Worm (Caenorhabditis elegans) whole organism, L1 larva: ENCODE results near the gene W06B4.1.

ENCODE experiments used
- C04F5.9 ChIP-seq: sonication (generic microtip); optimal IDR thresholded peaks from 2 replicates; lab custom pipeline; 2016; ENCODE audit warnings: missing genetic modification characterization, missing compliant biosample characterization
- C16A3.4 ChIP-seq: fragments of 150-350 bp; optimal IDR thresholded peaks from 2 replicates; lab custom pipeline; 2014; ENCODE audit warnings: missing biosample characterization, missing genetic modification characterization
- Y116A8C.19 ChIP-seq: sonication (generic microtip); optimal IDR thresholded peaks from 2 replicates; lab custom pipeline; 2016; ENCODE audit warnings: missing compliant biosample characterization, missing genetic modification characterization, borderline replicate concordance
- aha-1 ChIP-seq: fragments of 150-350 bp; optimal IDR thresholded peaks from 2 replicates; lab custom pipeline; 2014; ENCODE audit warnings: missing biosample characterization, missing genetic modification characterization
- ama-1 ChIP-seq: fragments of 150-350 bp; optimal IDR thresholded peaks from 2 replicates; lab custom pipeline; 2014
- ceh-8 ChIP-seq: fragments of 200-800 bp; sonication (Bioruptor generic); optimal IDR thresholded peaks from 2 replicates; lab custom pipeline; 2018; ENCODE audit warnings: mild to moderate bottlenecking, missing genetic modification characterization, moderate library complexity, missing compliant biosample characterization
- ceh-82 ChIP-seq, 3 experiments: fragments of 150-350 bp in 1 of 3; sonication (generic microtip) in 2 of 3; optimal IDR thresholded peaks; 2 replicates each; lab custom pipeline; 2014 to 2017; ENCODE audit warnings: missing biosample characterization in 3 of 3, missing genetic modification characterization in 3 of 3
- ceh-88 ChIP-seq: fragments of 200-800 bp; sonication (Bioruptor generic); IDR thresholded peaks from 2 replicates; pipeline ENCODE4 v1.3.6; 2022; ENCODE audit warnings: missing genetic modification characterization, missing compliant biosample characterization
- ces-1 ChIP-seq: fragments of 150-350 bp; optimal IDR thresholded peaks from 2 replicates; lab custom pipeline; 2014; ENCODE audit warnings: missing biosample characterization, missing genetic modification reagents, missing genetic modification characterization
- dpl-1 ChIP-seq, 3 experiments: fragments of 150-350 bp in 2 of 3; sonication (generic microtip) in 1 of 3; optimal IDR thresholded peaks; 2 replicates each; lab custom pipeline; 2014 to 2017; ENCODE audit warnings: missing biosample characterization in 3 of 3, missing genetic modification characterization in 3 of 3, missing genetic modification reagents in 3 of 3
- dsc-1 ChIP-seq: sonication (generic microtip); optimal IDR thresholded peaks from 2 replicates; lab custom pipeline; 2016; ENCODE audit warnings: mild to moderate bottlenecking, missing genetic modification characterization, missing compliant biosample characterization
- efl-1 ChIP-seq, 4 experiments: fragments of 150-350 bp; optimal IDR thresholded peaks in 3 of 4; peaks in 1 of 4; 1 replicate in 1 of 4; 2 replicates in 3 of 4; lab custom pipeline; 2014; ENCODE audit warnings: missing biosample characterization in 2 of 4, missing genetic modification characterization in 2 of 4, missing genetic modification reagents in 2 of 4
- efl-3 ChIP-seq: fragments of 200-800 bp; sonication (Bioruptor generic); optimal IDR thresholded peaks from 2 replicates; lab custom pipeline; 2018; ENCODE audit warnings: mild to moderate bottlenecking, missing genetic modification characterization, missing compliant biosample characterization
- egl-13 ChIP-seq: sonication (generic microtip); optimal IDR thresholded peaks from 2 replicates; lab custom pipeline; 2016; ENCODE audit warnings: missing genotype, missing genetic modification reagents, missing genetic modification characterization, missing compliant biosample characterization
- egl-27 ChIP-seq, 2 experiments: fragments of 150-350 bp in 1 of 2; sonication (generic microtip); optimal IDR thresholded peaks; 3 replicates each; lab custom pipeline; 2017 to 2018; ENCODE audit warnings: missing biosample characterization in 2 of 2, missing genetic modification characterization in 2 of 2, missing genetic modification reagents in 2 of 2
- elt-2 ChIP-seq: sonication (generic microtip); optimal IDR thresholded peaks from 2 replicates; lab custom pipeline; 2016; ENCODE audit warnings: missing genetic modification characterization, mild to moderate bottlenecking, inconsistent platforms, missing compliant biosample characterization, missing genetic modification reagents
- elt-3 ChIP-seq, 6 experiments: fragments of 150-350 bp in 1 of 6; sonication (generic microtip); optimal IDR thresholded peaks; 2 replicates each; lab custom pipeline; 2017 to 2018; ENCODE audit warnings: missing biosample characterization in 6 of 6, missing genetic modification characterization in 6 of 6, inconsistent platforms in 1 of 6
- fkh-10 ChIP-seq: sonication (generic microtip); optimal IDR thresholded peaks from 2 replicates; lab custom pipeline; 2017; ENCODE audit warnings: missing biosample characterization, missing genetic modification reagents, missing genetic modification characterization
- fkh-4 ChIP-seq: sonication (generic microtip); optimal IDR thresholded peaks from 2 replicates; lab custom pipeline; 2016; ENCODE audit warnings: missing compliant biosample characterization, missing genetic modification characterization, borderline replicate concordance
- fkh-8 ChIP-seq: sonication (generic microtip); optimal IDR thresholded peaks from 2 replicates; lab custom pipeline; 2016; ENCODE audit warnings: mild to moderate bottlenecking, missing genetic modification characterization, missing compliant biosample characterization
- fos-1 ChIP-seq: fragments of 150-350 bp; optimal IDR thresholded peaks from 2 replicates; lab custom pipeline; 2014; ENCODE audit warnings: missing biosample characterization, missing genetic modification characterization
- irx-1 ChIP-seq: sonication (generic microtip); optimal IDR thresholded peaks from 2 replicates; lab custom pipeline; 2016; ENCODE audit warnings: missing genetic modification characterization, missing compliant biosample characterization
- isw-1 ChIP-seq: fragments of 200-800 bp; sonication (Bioruptor generic); IDR thresholded peaks from 2 replicates; pipeline ENCODE4 v1.3.6; 2022; ENCODE audit warnings: missing genetic modification characterization, missing compliant biosample characterization
- jun-1 ChIP-seq: fragments of 150-350 bp; optimal IDR thresholded peaks from 2 replicates; lab custom pipeline; 2014; ENCODE audit warnings: missing biosample characterization, missing genetic modification reagents, missing genetic modification characterization
- lin-13 ChIP-seq: fragments of 150-350 bp; optimal IDR thresholded peaks from 2 replicates; lab custom pipeline; 2014; ENCODE audit warnings: missing biosample characterization, missing genetic modification reagents, missing genetic modification characterization
- lin-14 ChIP-seq: fragments of 200-800 bp; sonication (Bioruptor generic); optimal IDR thresholded peaks from 2 replicates; lab custom pipeline; 2018; ENCODE audit warnings: mild to moderate bottlenecking, missing genetic modification characterization, moderate library complexity, missing compliant biosample characterization
- lin-35 ChIP-seq, 2 experiments: fragments of 150-350 bp; optimal IDR thresholded peaks; 2 replicates each; lab custom pipeline; 2014; ENCODE audit warnings: missing biosample characterization in 2 of 2, missing genetic modification characterization in 2 of 2, missing genetic modification reagents in 2 of 2
- lsy-2 ChIP-seq, 2 experiments: fragments of 150-350 bp; optimal IDR thresholded peaks; 2 replicates each; lab custom pipeline; 2014; ENCODE audit warnings: missing biosample characterization in 2 of 2, missing genetic modification characterization in 2 of 2
- mdl-1 ChIP-seq, 2 experiments: fragments of 150-350 bp; optimal IDR thresholded peaks; 2 replicates each; lab custom pipeline; 2014 to 2017; ENCODE audit warnings: missing biosample characterization in 2 of 2, missing genetic modification characterization in 2 of 2, inconsistent platforms in 1 of 2
- mef-2 ChIP-seq: fragments of 150-350 bp; optimal IDR thresholded peaks from 2 replicates; lab custom pipeline; 2014; ENCODE audit warnings: missing biosample characterization, missing genetic modification characterization
- mep-1 ChIP-seq: fragments of 150-350 bp; optimal IDR thresholded peaks from 2 replicates; lab custom pipeline; 2014; ENCODE audit warnings: missing biosample characterization, missing genetic modification characterization
- nhr-19 ChIP-seq: fragments of 200-800 bp; sonication (Bioruptor generic); conservative IDR thresholded peaks from 2 replicates; pipeline ENCODE4 v1.3.6; 2022; ENCODE audit warnings: missing genetic modification characterization, missing compliant biosample characterization
- nhr-20 ChIP-seq: sonication (generic microtip); optimal IDR thresholded peaks from 2 replicates; lab custom pipeline; 2016; ENCODE audit warnings: mild to moderate bottlenecking, missing genetic modification characterization, missing compliant biosample characterization
- nhr-237 ChIP-seq: fragments of 150-350 bp; optimal IDR thresholded peaks from 2 replicates; lab custom pipeline; 2014; ENCODE audit warnings: missing biosample characterization, missing genetic modification characterization
- nhr-47 ChIP-seq: sonication (generic microtip); optimal IDR thresholded peaks from 2 replicates; lab custom pipeline; 2016; ENCODE audit warnings: mild to moderate bottlenecking, missing genetic modification characterization, moderate library complexity, missing compliant biosample characterization
- nhr-71 ChIP-seq: sonication (generic microtip); optimal IDR thresholded peaks from 2 replicates; lab custom pipeline; 2016; ENCODE audit warnings: mild to moderate bottlenecking, missing genetic modification characterization, moderate library complexity, missing compliant biosample characterization
- nhr-76 ChIP-seq: sonication (generic microtip); optimal IDR thresholded peaks from 2 replicates; lab custom pipeline; 2017; ENCODE audit warnings: missing biosample characterization, missing genetic modification characterization
- nhr-77 ChIP-seq: fragments of 150-350 bp; optimal IDR thresholded peaks from 2 replicates; lab custom pipeline; 2014; ENCODE audit warnings: missing biosample characterization, missing genetic modification characterization
- nhr-85 ChIP-seq: sonication (generic microtip); peaks from one replicate; lab custom pipeline; 2016; ENCODE audit warnings: missing genetic modification characterization, inconsistent platforms, missing compliant biosample characterization
- pag-3 ChIP-seq: sonication (generic microtip); optimal IDR thresholded peaks from 2 replicates; lab custom pipeline; 2017; ENCODE audit warnings: missing genetic modification characterization, mild to moderate bottlenecking, missing compliant biosample characterization, antibody characterized with exemption, borderline replicate concordance; ENCODE audit not compliant: insufficient read depth
- rnt-1 ChIP-seq: sonication (generic microtip); optimal IDR thresholded peaks from 2 replicates; lab custom pipeline; 2016; ENCODE audit warnings: mild to moderate bottlenecking, missing genetic modification characterization, moderate library complexity, missing compliant biosample characterization
- snu-23 ChIP-seq: sonication (generic microtip); optimal IDR thresholded peaks from 2 replicates; lab custom pipeline; 2016; ENCODE audit warnings: missing genetic modification characterization, missing compliant biosample characterization
- sox-4 ChIP-seq: sonication (generic microtip); optimal IDR thresholded peaks from 2 replicates; lab custom pipeline; 2016; ENCODE audit warnings: missing genetic modification characterization, missing compliant biosample characterization
- sup-37 ChIP-seq: fragments of 200-800 bp; sonication (Bioruptor generic); optimal IDR thresholded peaks from 2 replicates; lab custom pipeline; 2018; ENCODE audit warnings: mild to moderate bottlenecking, missing genetic modification characterization, missing compliant biosample characterization
- swsn-7 ChIP-seq: sonication (generic microtip); optimal IDR thresholded peaks from 2 replicates; lab custom pipeline; 2016; ENCODE audit warnings: missing genetic modification characterization, missing compliant biosample characterization
- tbx-2 ChIP-seq: sonication (generic microtip); optimal IDR thresholded peaks from 2 replicates; lab custom pipeline; 2016; ENCODE audit warnings: missing genetic modification characterization, missing compliant biosample characterization
- unc-86 ChIP-seq: sonication (generic microtip); optimal IDR thresholded peaks from 2 replicates; lab custom pipeline; 2016; ENCODE audit warnings: missing genetic modification characterization, missing compliant biosample characterization
- xbp-1 ChIP-seq: sonication (generic microtip); optimal IDR thresholded peaks from 2 replicates; lab custom pipeline; 2016; ENCODE audit warnings: missing genetic modification characterization, missing compliant biosample characterization
- zag-1 ChIP-seq: fragments of 150-350 bp; optimal IDR thresholded peaks from 2 replicates; lab custom pipeline; 2014; ENCODE audit warnings: missing biosample characterization, missing genetic modification characterization
- ztf-11 ChIP-seq, 2 experiments: sonication (generic microtip); optimal IDR thresholded peaks; 2 replicates each; lab custom pipeline; 2016 to 2017; ENCODE audit warnings: missing genetic modification characterization in 2 of 2, missing biosample characterization in 1 of 2, missing compliant biosample characterization in 1 of 2
- ztf-4 ChIP-seq: fragments of 150-350 bp; optimal IDR thresholded peaks from 2 replicates; lab custom pipeline; 2014; ENCODE audit warnings: missing biosample characterization, missing genetic modification characterization

W06B4.1 gene

ce11 chrII:4506552-4507291 lies 35.3 kb downstream of the W06B4.1 start:
- TF ChIP-seq efl-1 (optimal IDR thresholded peaks at IDR 0.05; lab: Kevin White, UChicago) (peak; percentile 59 to 60), efl-1 (GFP tag; optimal IDR thresholded peaks at IDR 0.05 in 1 of 2; lab: Kevin White, UChicago) (peak; percentile 17 to 89), ztf-4 (tag; lab: Kevin White, UChicago) (no peak), mep-1 (peak; percentile 39), isw-1 (GFP tag; lab: Robert Waterston, UW) (peak; percentile 45), pag-3 (tag; lab: Kevin White, UChicago) (peak; percentile 83), Y116A8C.19 (tag; lab: Kevin White, UChicago) (no peak), nhr-19 (GFP tag; lab: Robert Waterston, UW) (peak; percentile 35), ceh-8 (GFP tag; lab: Kevin White, UChicago) (peak; percentile 3), swsn-7 (tag; lab: Kevin White, UChicago) (peak; percentile 73), nhr-20 (peak; percentile 39), lin-14 (GFP tag; lab: Kevin White, UChicago) (peak; percentile 94), fkh-4 (tag; lab: Kevin White, UChicago) (peak; percentile 52), nhr-71 (peak; percentile 84), ama-1 (lab: Kevin White, UChicago) (no peak), egl-27 (tag; optimal IDR thresholded peaks at IDR 0.05; lab: Kevin White, UChicago) (peak; percentile 18 to 38), aha-1 (tag; lab: Kevin White, UChicago) (no peak), nhr-47 (tag; lab: Kevin White, UChicago) (peak; percentile 73), ceh-88 (no peak), efl-3 (GFP tag; lab: Kevin White, UChicago) (no peak), dsc-1 (peak; percentile 63), C16A3.4 (tag; lab: Kevin White, UChicago) (peak; percentile 9), zag-1 (tag; lab: Kevin White, UChicago) (peak; percentile 27), lin-13 (GFP tag; lab: Kevin White, UChicago) (peak; percentile 39), irx-1 (tag; lab: Kevin White, UChicago) (peak; percentile 30), jun-1 (no peak), dpl-1 (GFP tag; optimal IDR thresholded peaks at IDR 0.05; lab: Kevin White, UChicago) (peak; percentile 25 to 40 (median 26)), mdl-1 (tag; optimal IDR thresholded peaks at IDR 0.05; lab: Kevin White, UChicago) (peak in 1 of 2 experiments; percentile 59), elt-2 (peak; percentile 45), sup-37 (GFP tag; lab: Kevin White, UChicago) (no peak), lsy-2 (tag; optimal IDR thresholded peaks at IDR 0.05; lab: Kevin White, UChicago) (peak; percentile 55 to 78), unc-86 (tag; lab: Kevin White, UChicago) (peak; percentile 77), sox-4 (tag; lab: Kevin White, UChicago) (peak; percentile 7), nhr-237 (tag; lab: Kevin White, UChicago) (peak; percentile 16), snu-23 (GFP tag; lab: Kevin White, UChicago) (peak; percentile 78), nhr-85 (tag; lab: Kevin White, UChicago) (no peak), xbp-1 (tag; lab: Kevin White, UChicago) (peak; percentile 58), ceh-82 (tag; optimal IDR thresholded peaks at IDR 0.05; lab: Kevin White, UChicago) (peak; percentile 43 to 74 (median 49)), ztf-11 (tag; optimal IDR thresholded peaks at IDR 0.05; lab: Kevin White, UChicago) (no peak), rnt-1 (tag; lab: Kevin White, UChicago) (peak; percentile 59), C04F5.9 (tag; lab: Kevin White, UChicago) (no peak), ces-1 (peak; percentile 9), mef-2 (tag; lab: Kevin White, UChicago) (peak; percentile 62), fkh-10 (GFP tag; lab: Kevin White, UChicago) (no peak), egl-13 (tag; lab: Kevin White, UChicago) (peak; percentile 23), tbx-2 (tag; lab: Kevin White, UChicago) (peak; percentile 68), lin-35 (GFP tag; optimal IDR thresholded peaks at IDR 0.05; lab: Kevin White, UChicago) (peak in 1 of 2 experiments; percentile 55), nhr-77 (tag; lab: Kevin White, UChicago) (peak; percentile 55), fkh-8 (peak; percentile 86), elt-3 (tag; optimal IDR thresholded peaks at IDR 0.05; lab: Kevin White, UChicago) (no peak), nhr-76 (no peak), fos-1 (peak; percentile 50)
